Worm (Caenorhabditis elegans): Measurements from ENCODE around the gene hpx-2.

The hpx-2 gene

DNA sequence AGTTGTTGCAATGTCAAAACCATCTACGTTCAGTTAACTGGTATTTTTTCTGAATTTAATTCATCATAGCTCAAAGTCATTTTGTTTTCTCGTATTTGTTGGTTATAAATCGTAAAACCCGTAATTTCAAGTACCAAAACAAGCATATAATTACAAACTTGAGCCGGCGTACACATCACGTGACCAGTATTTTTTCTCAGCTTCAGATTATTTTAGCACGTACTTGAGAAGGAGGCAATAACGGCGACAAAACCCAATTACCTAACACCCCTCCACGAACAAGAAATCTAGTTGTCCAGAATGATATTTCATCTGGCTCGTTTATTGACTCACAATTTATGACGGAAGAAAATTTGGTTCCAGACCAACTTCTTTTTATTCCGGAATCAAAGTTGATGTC lies 8.6 kb downstream of the hpx-2 start, which contains the start of gene srx-135:
srx-135 (plus strand) TSS at position 301 of the 400 bp plus-strand sequence.
- TF ChIP-seq akir-1 (GFP tag; optimal IDR thresholded peaks at IDR 0.05) (no peak), nfya-1 (tag; optimal IDR thresholded peaks at IDR 0.05; ENCODE audit: borderline replicate concordance, insufficient read depth) (no peak), madf-6 (GFP tag; IDR thresholded peaks at IDR 0.05) (no peak), Y56A3A.18 (GFP tag; IDR thresholded peaks at IDR 0.05) (no peak), unc-130 (GFP tag; optimal IDR thresholded peaks at IDR 0.05) (no peak), gei-17 (GFP tag; optimal IDR thresholded peaks at IDR 0.05) (no peak), T07F8.4 (tag; optimal IDR thresholded peaks at IDR 0.05) (no peak), B0035.1 (tag; optimal IDR thresholded peaks at IDR 0.05) (no peak), ceh-27 (GFP tag; optimal IDR thresholded peaks at IDR 0.05) (no peak), F52B5.7 (tag; optimal IDR thresholded peaks at IDR 0.05) (no peak), nfya-2 (GFP tag; IDR thresholded peaks at IDR 0.05) (no peak), F57C9.4 (tag; optimal IDR thresholded peaks at IDR 0.05) (no peak), ztf-22 (GFP tag; optimal IDR thresholded peaks at IDR 0.05) (no peak), ekl-4 (GFP tag; IDR thresholded peaks at IDR 0.05) (no peak), nhr-27 (tag; optimal IDR thresholded peaks at IDR 0.05) (no peak), attf-5 (GFP tag; optimal IDR thresholded peaks at IDR 0.05) (no peak), C06A6.2 (GFP tag; conservative IDR thresholded peaks at IDR 0.05) (no peak)

- TF ChIP-seq T07F8.4 (tag; optimal IDR thresholded peaks at IDR 0.05) (no peak), cebp-1 (GFP tag; IDR thresholded peaks at IDR 0.05) (no peak), cebp-1 (tag; optimal IDR thresholded peaks at IDR 0.05) (no peak), sptf-2 (GFP tag; optimal IDR thresholded peaks at IDR 0.05) (no peak), madf-3 (GFP tag; IDR thresholded peaks at IDR 0.05) (no peak), bed-2 (GFP tag; IDR thresholded peaks at IDR 0.05) (no peak), lir-1 (GFP tag; conservative IDR thresholded peaks at IDR 0.05) (no peak), lin-35 (GFP tag; optimal IDR thresholded peaks at IDR 0.05) (no peak), egl-18 (GFP tag; IDR thresholded peaks at IDR 0.05) (no peak)
These were observed 12.2 kb downstream of the hpx-2 start, which contains the start of gene srx-137 for ce11 chrV:13862505-13862904. Gene srx-137, plus strand, starts transcription at chrV:13862805.

DNA sequence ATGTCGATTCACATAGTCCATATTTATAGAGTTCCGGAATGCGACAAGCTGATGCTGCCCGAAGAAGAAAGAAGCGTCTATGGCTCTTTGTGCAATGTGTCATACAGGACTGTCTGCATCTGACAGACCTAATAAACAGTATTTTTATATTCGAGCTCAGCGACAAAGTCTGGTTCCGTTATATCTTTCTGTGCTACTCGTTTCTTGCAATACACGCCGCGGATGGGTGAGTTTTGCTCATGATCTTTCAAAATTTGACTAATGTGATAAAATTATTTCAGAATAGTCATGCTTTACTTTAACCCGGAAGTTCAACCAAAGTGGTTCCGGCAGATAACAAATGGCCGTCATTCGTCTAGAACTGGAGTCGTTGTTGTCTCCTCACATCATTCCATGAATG lies 13.4 kb downstream of the hpx-2 start:
- no peak for TF ChIP-seq mes-4 (tag; optimal IDR thresholded peaks at IDR 0.05)
- TF ChIP-seq ceh-100 (GFP tag; IDR thresholded peaks at IDR 0.05): no peak
- no peak for TF ChIP-seq akir-1 (GFP tag; optimal IDR thresholded peaks at IDR 0.05)
- TF ChIP-seq F49E8.2 (tag; optimal IDR thresholded peaks at IDR 0.05; ENCODE audit: insufficient read depth): no peak
- TF ChIP-seq rpc-1 (optimal IDR thresholded peaks at IDR 0.05): no peak
- no peak for TF ChIP-seq rpc-1 (tag; optimal IDR thresholded peaks at IDR 0.05)
- no peak for TF ChIP-seq Y95B8A.8 (GFP tag; IDR thresholded peaks at IDR 0.05)
- no peak for TF ChIP-seq F55B11.4 (tag; optimal IDR thresholded peaks at IDR 0.05; ENCODE audit: borderline replicate concordance, insufficient read depth)
- TF ChIP-seq ztf-22 (GFP tag; optimal IDR thresholded peaks at IDR 0.05): no peak
- no peak for TF ChIP-seq madf-3 (GFP tag; IDR thresholded peaks at IDR 0.05)
- TF ChIP-seq xnd-1 (tag; optimal IDR thresholded peaks at IDR 0.05): no peak
- TF ChIP-seq T07F8.4 (tag; optimal IDR thresholded peaks at IDR 0.05): no peak
- no peak for TF ChIP-seq lin-35 (GFP tag; optimal IDR thresholded peaks at IDR 0.05)
- TF ChIP-seq hmg-1.2 (GFP tag; IDR thresholded peaks at IDR 0.05): no peak
- no peak for TF ChIP-seq lin-54 (GFP tag; optimal IDR thresholded peaks at IDR 0.05)
- no peak for TF ChIP-seq ztf-6 (GFP tag; IDR thresholded peaks at IDR 0.05)
- no peak for TF ChIP-seq B0336.3 (GFP tag; IDR thresholded peaks at IDR 0.05)
- TF ChIP-seq ets-4 (GFP tag; optimal IDR thresholded peaks at IDR 0.05): no peak
- TF ChIP-seq F57A8.1 (GFP tag; optimal IDR thresholded peaks at IDR 0.05): no peak
- TF ChIP-seq zfh-2 (GFP tag; conservative IDR thresholded peaks at IDR 0.05): no peak
